Fruit fly (Drosophila melanogaster) whole organism, embryonic: ENCODE data around the gene cue.

Experiments
- Blimp-1 ChIP-seq: fragments of 200-800 bp; sonication (Bioruptor generic); optimal IDR thresholded peaks from 3 replicates; lab custom pipeline; 2018; ENCODE audit warnings: missing biosample characterization, missing genetic modification characterization, mild to moderate bottlenecking, moderate library complexity, missing genetic modification reagents
- BtbVII ChIP-seq: fragments of 200-800 bp; sonication (Bioruptor generic); optimal IDR thresholded peaks from 3 replicates; lab custom pipeline; 2017; ENCODE audit warnings: missing biosample characterization, mild to moderate bottlenecking, missing genetic modification characterization
- CG10565 ChIP-seq: fragments of 200-800 bp; sonication (Bioruptor generic); optimal IDR thresholded peaks from 3 replicates; lab custom pipeline; 2016; ENCODE audit warnings: missing biosample characterization, mild to moderate bottlenecking, missing genetic modification characterization
- CG12942 ChIP-seq: fragments of 200-800 bp; sonication (Bioruptor generic); optimal IDR thresholded peaks from 3 replicates; lab custom pipeline; 2016; ENCODE audit warnings: missing biosample characterization, missing genetic modification characterization
- CG15479 ChIP-seq: fragments of 200-800 bp; sonication (Bioruptor generic); optimal IDR thresholded peaks from 3 replicates; lab custom pipeline; 2019; ENCODE audit warnings: missing biosample characterization, mild to moderate bottlenecking, missing genetic modification characterization, moderate library complexity
- CG16815 ChIP-seq: fragments of 200-800 bp; sonication (Bioruptor generic); optimal IDR thresholded peaks from 3 replicates; lab custom pipeline; 2017; ENCODE audit warnings: missing biosample characterization, mild to moderate bottlenecking, missing genetic modification characterization
- CG18599 ChIP-seq: fragments of 200-800 bp; sonication (Bioruptor generic); optimal IDR thresholded peaks from 3 replicates; lab custom pipeline; 2017; ENCODE audit warnings: missing biosample characterization, missing genetic modification characterization, mild to moderate bottlenecking, moderate library complexity, missing genetic modification reagents
- CG2678 ChIP-seq: fragments of 200-800 bp; sonication (Bioruptor generic); optimal IDR thresholded peaks from 3 replicates; lab custom pipeline; 2019; ENCODE audit warnings: missing biosample characterization, mild to moderate bottlenecking, missing genetic modification characterization, moderate library complexity
- CG31441 ChIP-seq: fragments of 200-800 bp; sonication (Bioruptor generic); IDR thresholded peaks from 2 replicates; pipeline ENCODE4 v1.3.6; 2022; ENCODE audit warnings: missing biosample characterization, missing genetic modification characterization
- CG34224 ChIP-seq: fragments of 200-800 bp; sonication (Bioruptor generic); IDR thresholded peaks from 3 replicates; pipeline ENCODE4 v1.3.6; 2022; ENCODE audit warnings: missing biosample characterization, missing genetic modification characterization; ENCODE audit not compliant: partially characterized antibody
- CG34422 ChIP-seq: fragments of 200-800 bp; sonication (Bioruptor generic); IDR thresholded peaks from 3 replicates; pipeline ENCODE4 v1.3.6; 2022; ENCODE audit warnings: missing biosample characterization, missing genetic modification characterization
- CG6791 ChIP-seq: fragments of 200-800 bp; sonication (Bioruptor generic); IDR thresholded peaks from 3 replicates; pipeline ENCODE4 v1.3.6; 2022; ENCODE audit warnings: missing biosample characterization, missing genetic modification characterization; ENCODE audit not compliant: partially characterized antibody
- CG7963 ChIP-seq: fragments of 200-800 bp; sonication (Bioruptor generic); IDR thresholded peaks from 3 replicates; pipeline ENCODE4 v1.3.6; 2022; ENCODE audit warnings: missing biosample characterization, missing genetic modification characterization; ENCODE audit not compliant: partially characterized antibody
- CG8290 ChIP-seq, 3 experiments: fragments of 200-800 bp; sonication (Bioruptor generic); optimal IDR thresholded peaks; 2 replicates each; lab custom pipeline; 2016 to 2019; ENCODE audit warnings: missing biosample characterization in 3 of 3, missing genetic modification characterization in 3 of 3, mild to moderate bottlenecking in 2 of 3, moderate library complexity in 1 of 3
- CG8924 ChIP-seq: fragments of 200-800 bp; optimal IDR thresholded peaks from 3 replicates; lab custom pipeline; 2019; ENCODE audit warnings: missing biosample characterization, mild to moderate bottlenecking, missing genetic modification characterization, moderate library complexity
- Chrac-16 ChIP-seq: fragments of 200-800 bp; sonication (Bioruptor generic); optimal IDR thresholded peaks from 3 replicates; lab custom pipeline; 2016; ENCODE audit warnings: missing biosample characterization, missing genetic modification characterization
- Dref ChIP-seq: fragments of 200-800 bp; sonication (Bioruptor generic); IDR thresholded peaks from 2 replicates; pipeline ENCODE4 v1.3.6; 2022; ENCODE audit warnings: missing biosample characterization, missing genetic modification characterization
- GATAe ChIP-seq: fragments of 200-800 bp; sonication (Bioruptor generic); conservative IDR thresholded peaks from 2 replicates; pipeline ENCODE4 v1.3.6; 2022; ENCODE audit warnings: missing biosample characterization, missing genetic modification characterization
- HLH3B ChIP-seq: fragments of 200-800 bp; sonication (Bioruptor generic); IDR thresholded peaks from 2 replicates; pipeline ENCODE4 v1.3.6; 2022; ENCODE audit warnings: missing biosample characterization, missing genetic modification characterization
- HmgD ChIP-seq: fragments of 200-800 bp; sonication (Bioruptor generic); optimal IDR thresholded peaks from 3 replicates; lab custom pipeline; 2016; ENCODE audit warnings: missing biosample characterization, missing genetic modification characterization
- HmgZ ChIP-seq: fragments of 200-800 bp; sonication (Bioruptor generic); optimal IDR thresholded peaks from 2 replicates; lab custom pipeline; 2018; ENCODE audit warnings: missing biosample characterization, mild to moderate bottlenecking, missing genetic modification characterization
- Kr ChIP-seq: fragments of 200-800 bp; sonication (Bioruptor generic); optimal IDR thresholded peaks from 2 replicates; lab custom pipeline; 2017; ENCODE audit warnings: missing biosample characterization, mild to moderate bottlenecking, missing genetic modification characterization
- Meics ChIP-seq: fragments of 200-800 bp; sonication (Bioruptor generic); optimal IDR thresholded peaks from 2 replicates; lab custom pipeline; 2017; ENCODE audit warnings: missing biosample characterization, mild to moderate bottlenecking, missing genetic modification characterization
- Myb ChIP-seq: fragments of 200-800 bp; sonication (Bioruptor generic); optimal IDR thresholded peaks from 2 replicates; lab custom pipeline; 2016; ENCODE audit warnings: missing biosample characterization, missing genetic modification characterization
- Poxn ChIP-seq: fragments of 200-800 bp; sonication (Bioruptor generic); IDR thresholded peaks from 2 replicates; pipeline ENCODE4 v1.3.6; 2022; ENCODE audit warnings: missing biosample characterization, missing genetic modification characterization
- Six4 ChIP-seq: fragments of 200-800 bp; sonication (Bioruptor generic); optimal IDR thresholded peaks from 2 replicates; lab custom pipeline; 2016; ENCODE audit warnings: missing biosample characterization, missing genetic modification characterization
- Stat92E ChIP-seq, 3 experiments: fragments of >200 bp in 2 of 3; fragments of 200-800 bp in 1 of 3; sonication (Bioruptor generic) in 1 of 3; optimal IDR thresholded peaks; 2 replicates each; lab custom pipeline; 2017 to 2019; ENCODE audit warnings: missing biosample characterization in 3 of 3, missing genetic modification characterization in 3 of 3, mild to moderate bottlenecking in 1 of 3, moderate library complexity in 1 of 3
- amos ChIP-seq: fragments of 200-800 bp; sonication (Bioruptor generic); IDR thresholded peaks from 2 replicates; pipeline ENCODE4 v1.3.6; 2022; ENCODE audit warnings: missing biosample characterization, missing genetic modification characterization; ENCODE audit not compliant: partially characterized antibody
- dan ChIP-seq: fragments of 200-800 bp; sonication (Bioruptor generic); IDR thresholded peaks from 2 replicates; pipeline ENCODE4 v1.3.6; 2022; ENCODE audit warnings: missing biosample characterization, missing genetic modification characterization
- danr ChIP-seq: fragments of 200-800 bp; sonication (Bioruptor generic); IDR thresholded peaks from 2 replicates; pipeline ENCODE4 v1.3.6; 2022; ENCODE audit warnings: missing biosample characterization, missing genetic modification characterization
- dmrt11E ChIP-seq: fragments of 200-800 bp; sonication (Bioruptor generic); optimal IDR thresholded peaks from 3 replicates; lab custom pipeline; 2018; ENCODE audit warnings: missing biosample characterization, mild to moderate bottlenecking, missing genetic modification characterization, moderate library complexity
- ewg ChIP-seq: fragments of 200-800 bp; sonication (Bioruptor generic); optimal IDR thresholded peaks from 3 replicates; lab custom pipeline; 2017; ENCODE audit warnings: mild to moderate bottlenecking, missing biosample characterization, missing genetic modification reagents, missing genetic modification characterization
- fd3F ChIP-seq: fragments of 200-800 bp; sonication (Bioruptor generic); optimal IDR thresholded peaks from 2 replicates; lab custom pipeline; 2018; ENCODE audit warnings: missing biosample characterization, mild to moderate bottlenecking, missing genetic modification characterization, moderate library complexity
- gem ChIP-seq: fragments of 200-800 bp; sonication (Bioruptor generic); optimal IDR thresholded peaks from 2 replicates; lab custom pipeline; 2019; ENCODE audit warnings: missing biosample characterization, mild to moderate bottlenecking, missing genetic modification characterization, moderate library complexity
- nmo ChIP-seq: fragments of 200-800 bp; sonication (Bioruptor generic); optimal IDR thresholded peaks from 2 replicates; lab custom pipeline; 2018; ENCODE audit warnings: missing biosample characterization, mild to moderate bottlenecking, missing genetic modification characterization, moderate library complexity
- prd ChIP-seq, 3 experiments: fragments of >200 bp in 2 of 3; fragments of 200-800 bp in 1 of 3; sonication (Bioruptor generic) in 1 of 3; optimal IDR thresholded peaks in 2 of 3; IDR thresholded peaks in 1 of 3; 2 replicates in 2 of 3; 3 replicates in 1 of 3; pipeline versions ENCODE4 v1.3.6 to Lab custom; 2017 to 2022; ENCODE audit warnings: missing biosample characterization in 1 of 3, missing genetic modification characterization in 1 of 3
- pros ChIP-seq: fragments of 200-800 bp; sonication (Bioruptor generic); optimal IDR thresholded peaks from 3 replicates; lab custom pipeline; 2019; ENCODE audit warnings: missing biosample characterization, mild to moderate bottlenecking, missing genetic modification characterization, moderate library complexity
- row ChIP-seq: fragments of 200-800 bp; sonication (Bioruptor generic); IDR thresholded peaks from 3 replicates; pipeline ENCODE4 v1.3.6; 2022; ENCODE audit warnings: missing biosample characterization, missing genetic modification characterization
- sug ChIP-seq: fragments of 200-800 bp; optimal IDR thresholded peaks from 2 replicates; lab custom pipeline; 2019; ENCODE audit warnings: missing biosample characterization, mild to moderate bottlenecking, missing genetic modification characterization, moderate library complexity
- tap ChIP-seq: fragments of 200-800 bp; optimal IDR thresholded peaks from 3 replicates; lab custom pipeline; 2019; ENCODE audit warnings: missing biosample characterization, mild to moderate bottlenecking, missing genetic modification characterization, moderate library complexity
- tll ChIP-seq, 2 experiments: fragments of 200-800 bp in 1 of 2; fragments of >200 bp in 1 of 2; sonication (Bioruptor generic) in 1 of 2; optimal IDR thresholded peaks; 2 replicates each; lab custom pipeline; 2017 to 2019; ENCODE audit warnings: missing biosample characterization in 2 of 2, missing genetic modification characterization in 2 of 2, mild to moderate bottlenecking in 1 of 2, moderate library complexity in 1 of 2
- tup ChIP-seq: fragments of 200-800 bp; sonication (Bioruptor generic); optimal IDR thresholded peaks from 2 replicates; lab custom pipeline; 2016; ENCODE audit warnings: missing biosample characterization, mild to moderate bottlenecking, missing genetic modification characterization, moderate library complexity
- twi ChIP-seq: fragments of 200-800 bp; optimal IDR thresholded peaks from 2 replicates; lab custom pipeline; 2019; ENCODE audit warnings: missing biosample characterization, mild to moderate bottlenecking, missing genetic modification characterization, moderate library complexity
- unpg ChIP-seq: fragments of 200-800 bp; sonication (Bioruptor generic); optimal IDR thresholded peaks from 3 replicates; lab custom pipeline; 2018; ENCODE audit warnings: missing biosample characterization, mild to moderate bottlenecking, missing genetic modification characterization, moderate library complexity
- z ChIP-seq: fragments of 200-800 bp; sonication (Bioruptor generic); IDR thresholded peaks from 3 replicates; pipeline ENCODE4 v1.3.6; 2022; ENCODE audit warnings: missing biosample characterization, missing genetic modification characterization
- zf30C ChIP-seq: fragments of 200-800 bp; sonication (Bioruptor generic); optimal IDR thresholded peaks from 3 replicates; lab custom pipeline; 2018; ENCODE audit warnings: missing biosample characterization, mild to moderate bottlenecking, missing genetic modification characterization

The cue gene

dm6 chr3L:1536487-1537337 is 19.6 kb upstream of the cue start, which contains the start of the genes CG12091 and pns (continued):
- peak; percentile 80 for TF ChIP-seq CG31441 (GFP tag; lab: Robert Waterston, UW)
- TF ChIP-seq HmgD (GFP tag; lab: Kevin White, UChicago), result no peak
- no peak for TF ChIP-seq CG34224 (GFP tag; lab: Robert Waterston, UW)
- peak; percentile 87 for TF ChIP-seq Meics (GFP tag; lab: Kevin White, UChicago)
- peak; percentile 18; the same call in 1 of the 3 replicates for TF ChIP-seq CG6791 (GFP tag; lab: Robert Waterston, UW)
- TF ChIP-seq GATAe (GFP tag; lab: Robert Waterston, UW), result no peak
- TF ChIP-seq dmrt11E, result peak; percentile 64
- peak; percentile 7 for TF ChIP-seq CG16815 (GFP tag; lab: Kevin White, UChicago)
- peak; percentile 53 for TF ChIP-seq ewg (GFP tag; lab: Kevin White, UChicago)
- TF ChIP-seq tup (GFP tag; lab: Kevin White, UChicago), result no peak
- peak; percentile 73; the same call in 1 of the 2 replicates for TF ChIP-seq amos (GFP tag; lab: Robert Waterston, UW)
- TF ChIP-seq CG18599 (GFP tag; lab: Kevin White, UChicago), result peak; percentile 70
- TF ChIP-seq row (GFP tag; lab: Robert Waterston, UW), result peak; percentile 89
- TF ChIP-seq HmgZ (tag; lab: Kevin White, UChicago), result peak; percentile 37
- peak; percentile 70 for TF ChIP-seq BtbVII (GFP tag; lab: Kevin White, UChicago)
- TF ChIP-seq z, result no peak
- TF ChIP-seq Stat92E (GFP tag; optimal IDR thresholded peaks at IDR 0.05; lab: Kevin White, UChicago), result no peak
- TF ChIP-seq dan (GFP tag; lab: Robert Waterston, UW), result no peak
- peak; percentile 68 for TF ChIP-seq CG2678 (tag; lab: Kevin White, UChicago)
- peak; percentile 95 for TF ChIP-seq Myb (GFP tag; lab: Kevin White, UChicago)
- TF ChIP-seq sug (tag; lab: Kevin White, UChicago), result peak; percentile 69
- peak; percentile 35 for TF ChIP-seq fd3F (GFP tag; lab: Kevin White, UChicago)
- peak; percentile 68 for TF ChIP-seq CG8290 (GFP tag; optimal IDR thresholded peaks at IDR 0.05; lab: Kevin White, UChicago)
- TF ChIP-seq CG8290 (tag; optimal IDR thresholded peaks at IDR 0.05; lab: Kevin White, UChicago), result peak in 1 of 2 experiments; percentile 53
- TF ChIP-seq tap (tag; lab: Kevin White, UChicago), result peak; percentile 28
- TF ChIP-seq HLH3B, result 0 out of 2 replicates have a peak, but pooled peaks have one; percentile 15
- TF ChIP-seq unpg (GFP tag; lab: Kevin White, UChicago), result peak; percentile 61
- no peak for TF ChIP-seq CG15479
- TF ChIP-seq Dref, result no peak
- TF ChIP-seq gem (tag; lab: Kevin White, UChicago), result peak; percentile 78
- TF ChIP-seq CG10565 (GFP tag; lab: Kevin White, UChicago), result peak; percentile 18
- peak; percentile 59; the same call in 1 of the 3 replicates for TF ChIP-seq CG34422 (GFP tag; lab: Robert Waterston, UW)
- TF ChIP-seq CG12942 (GFP tag; lab: Kevin White, UChicago), result peak; percentile 26
- peak; percentile 80 for TF ChIP-seq nmo (GFP tag; lab: Kevin White, UChicago)
- TF ChIP-seq Kr (GFP tag; lab: Kevin White, UChicago), result peak; percentile 35
- peak; percentile 55 for TF ChIP-seq twi (tag; lab: Kevin White, UChicago)
- TF ChIP-seq pros (GFP tag; lab: Kevin White, UChicago), result no peak
- TF ChIP-seq Chrac-16 (GFP tag; lab: Kevin White, UChicago), result peak; percentile 64
- no peak for TF ChIP-seq Poxn
- no peak for TF ChIP-seq tll (GFP tag; optimal IDR thresholded peaks at IDR 0.05; lab: Kevin White, UChicago)
- peak; percentile 12 for TF ChIP-seq zf30C (GFP tag; lab: Kevin White, UChicago)
- no peak for TF ChIP-seq danr (GFP tag; lab: Robert Waterston, UW)
- peak; percentile 79 for TF ChIP-seq CG8924 (tag; lab: Kevin White, UChicago)
- TF ChIP-seq CG7963 (GFP tag; lab: Robert Waterston, UW), result no peak
- TF ChIP-seq Blimp-1 (GFP tag; lab: Kevin White, UChicago), result peak; percentile 65
- TF ChIP-seq Six4 (GFP tag; lab: Kevin White, UChicago), result peak; percentile 43
- TF ChIP-seq prd (optimal IDR thresholded peaks at IDR 0.05; lab: Kevin White, UChicago), result no peak
- TF ChIP-seq prd (GFP tag; IDR thresholded peaks at IDR 0.05; lab: Robert Waterston, UW), result peak; percentile 68
